Fruit fly (Drosophila melanogaster): ENCODE measurements around the gene RnpS1.
A peak's percentile ranks its signal among the peaks of the same experiment; 100 is the strongest.

Gene RnpS1

dm6 chr3R:9577382-9578137 lies 25.7 kb downstream of the RnpS1 start, which contains the start of the genes Kap-alpha3 and Son (continued):
- TF ChIP-seq CG12236 (GFP tag; optimal IDR thresholded peaks at IDR 0.05): peak; percentile 86
- TF ChIP-seq CG11504 (tag; optimal IDR thresholded peaks at IDR 0.05): peak; percentile 87
- TF ChIP-seq pnt (GFP tag; optimal IDR thresholded peaks at IDR 0.05): peak; percentile 90
- TF ChIP-seq Poxn (GFP tag; IDR thresholded peaks at IDR 0.05): peak; percentile 69
- TF ChIP-seq CG14050 (GFP tag; IDR thresholded peaks at IDR 0.05): peak; percentile 74
- TF ChIP-seq CG16813 (GFP tag; IDR thresholded peaks at IDR 0.05; ENCODE audit: partially characterized antibody): peak; percentile 88
- no peak for TF ChIP-seq CG4360 (GFP tag; IDR thresholded peaks at IDR 0.05)
- TF ChIP-seq oc (tag; optimal IDR thresholded peaks at IDR 0.05): peak; percentile 73
- TF ChIP-seq CG11456 (GFP tag; IDR thresholded peaks at IDR 0.05): peak; percentile 96
- peak; percentile 80 for TF ChIP-seq Sox102F (GFP tag; optimal IDR thresholded peaks at IDR 0.05)
- TF ChIP-seq pho (GFP tag; optimal IDR thresholded peaks at IDR 0.05): peak; percentile 96
- TF ChIP-seq CG30431 (GFP tag; optimal IDR thresholded peaks at IDR 0.05): peak; percentile 90
- peak; percentile 99 for TF ChIP-seq sens (GFP tag)
- TF ChIP-seq ttk (GFP tag; IDR thresholded peaks at IDR 0.05): peak; percentile 88
- TF ChIP-seq pan (optimal IDR thresholded peaks at IDR 0.05): no peak
- peak in 1 of 2 experiments; percentile 85 for TF ChIP-seq pan (GFP tag; optimal IDR thresholded peaks at IDR 0.05 in 1 of 2, IDR thresholded peaks at IDR 0.05 in 1 of 2)
- TF ChIP-seq Aef1 (GFP tag; IDR thresholded peaks at IDR 0.05): peak; percentile 85
- TF ChIP-seq CG11723 (GFP tag; optimal IDR thresholded peaks at IDR 0.05): peak; percentile 93
- peak; percentile 93 for TF ChIP-seq chn (GFP tag; optimal IDR thresholded peaks at IDR 0.05)
- peak; percentile 79; the same call in 1 of the 2 replicates for TF ChIP-seq CG16779 (GFP tag; IDR thresholded peaks at IDR 0.05)
- TF ChIP-seq Hey (tag; optimal IDR thresholded peaks at IDR 0.05): peak; percentile 93
- TF ChIP-seq tin (GFP tag; optimal IDR thresholded peaks at IDR 0.05): peak; percentile 90
- peak; percentile 53; the same call in 2 of the 3 replicates for TF ChIP-seq CG6175 (GFP tag; IDR thresholded peaks at IDR 0.05)
- TF ChIP-seq nau (GFP tag; optimal IDR thresholded peaks at IDR 0.05): no peak
- TF ChIP-seq E2f2 (GFP tag; IDR thresholded peaks at IDR 0.05): peak; percentile 72
- peak; percentile 64 for TF ChIP-seq Deaf1 (tag; optimal IDR thresholded peaks at IDR 0.05)
- peak; percentile 68 for TF ChIP-seq gsb (GFP tag; IDR thresholded peaks at IDR 0.05)
- TF ChIP-seq CG13775 (GFP tag; optimal IDR thresholded peaks at IDR 0.05): peak; percentile 98
- peak; percentile 97 for TF ChIP-seq CG9727 (GFP tag; optimal IDR thresholded peaks at IDR 0.05)
- TF ChIP-seq hkb (optimal IDR thresholded peaks at IDR 0.05): peak; percentile 25
- peak; percentile 86 for TF ChIP-seq hkb (GFP tag; IDR thresholded peaks at IDR 0.05)
- TF ChIP-seq CG10147 (GFP tag; optimal IDR thresholded peaks at IDR 0.05): peak; percentile 90
- peak; percentile 79 for TF ChIP-seq CG11093 (GFP tag; IDR thresholded peaks at IDR 0.05)
- peak; percentile 94 for TF ChIP-seq CG9609 (GFP tag; optimal IDR thresholded peaks at IDR 0.05)
- peak; percentile 59 for TF ChIP-seq pros (GFP tag; optimal IDR thresholded peaks at IDR 0.05)
- TF ChIP-seq CG2889 (GFP tag; IDR thresholded peaks at IDR 0.05): peak; percentile 82
- peak; percentile 89 for TF ChIP-seq sr (GFP tag; IDR thresholded peaks at IDR 0.05)
- TF ChIP-seq CG10321 (GFP tag; IDR thresholded peaks at IDR 0.05): peak; percentile 72
- TF ChIP-seq aop (GFP tag; IDR thresholded peaks at IDR 0.05): no peak
- peak; percentile 85 for TF ChIP-seq ranshi (GFP tag; IDR thresholded peaks at IDR 0.05)
- TF ChIP-seq btn (GFP tag; optimal IDR thresholded peaks at IDR 0.05): peak; percentile 90
- peak; percentile 82 for TF ChIP-seq sna (GFP tag; IDR thresholded peaks at IDR 0.05; ENCODE audit: partially characterized antibody)
- TF ChIP-seq Lim3 (GFP tag; IDR thresholded peaks at IDR 0.05): 0 out of 2 replicates have a peak, but pooled peaks have one; percentile 11
- TF ChIP-seq CG6654 (GFP tag; optimal IDR thresholded peaks at IDR 0.05): peak; percentile 76
- peak in 1 of 3 experiments; percentile 87 for TF ChIP-seq lola (GFP tag; optimal IDR thresholded peaks at IDR 0.05)
- TF ChIP-seq CG7271 (tag; optimal IDR thresholded peaks at IDR 0.05): peak; percentile 89
- TF ChIP-seq CHES-1-like (GFP tag; optimal IDR thresholded peaks at IDR 0.05): peak; percentile 95
- peak; percentile 93 for TF ChIP-seq CG4424 (GFP tag; optimal IDR thresholded peaks at IDR 0.05)
- TF ChIP-seq shn (GFP tag; optimal IDR thresholded peaks at IDR 0.05): peak; percentile 96
- peak in 1 of 2 experiments; percentile 85 for TF ChIP-seq insv (GFP tag; optimal IDR thresholded peaks at IDR 0.05)
